Fruit fly (Drosophila melanogaster) whole organism, embryonic: Measurements from ENCODE around the gene CG5107.

Experiments used
- Aef1 ChIP-seq: fragments of 200-800 bp; sonication (Bioruptor generic); IDR thresholded peaks from 3 replicates; pipeline ENCODE4 v1.3.6; 2022; ENCODE audit warnings: missing biosample characterization, missing genetic modification characterization
- Asciz ChIP-seq: fragments of 200-800 bp; sonication (Bioruptor generic); optimal IDR thresholded peaks from 2 replicates; lab custom pipeline; 2017; ENCODE audit warnings: missing biosample characterization, mild to moderate bottlenecking, missing genetic modification characterization, missing genetic modification reagents
- BEAF-32 ChIP-seq: fragments of 200-800 bp; sonication (Bioruptor generic); optimal IDR thresholded peaks from 3 replicates; lab custom pipeline; 2017; ENCODE audit warnings: missing biosample characterization, missing genetic modification characterization, mild to moderate bottlenecking, moderate library complexity, missing genetic modification reagents
- BtbVII ChIP-seq: fragments of 200-800 bp; sonication (Bioruptor generic); optimal IDR thresholded peaks from 3 replicates; lab custom pipeline; 2017; ENCODE audit warnings: missing biosample characterization, mild to moderate bottlenecking, missing genetic modification characterization
- CG10209 ChIP-seq: fragments of 200-800 bp; sonication (Bioruptor generic); optimal IDR thresholded peaks from 3 replicates; lab custom pipeline; 2017; ENCODE audit warnings: missing biosample characterization, mild to moderate bottlenecking, missing genetic modification characterization, missing genetic modification reagents
- CG12659 ChIP-seq: fragments of 200-800 bp; sonication (Bioruptor generic); optimal IDR thresholded peaks from 3 replicates; lab custom pipeline; 2017; ENCODE audit warnings: mild to moderate bottlenecking, missing biosample characterization, missing genetic modification reagents, missing genetic modification characterization
- CG13894 ChIP-seq: fragments of 200-800 bp; sonication (Bioruptor generic); optimal IDR thresholded peaks from 3 replicates; lab custom pipeline; 2018; ENCODE audit warnings: missing biosample characterization, mild to moderate bottlenecking, missing genetic modification characterization, moderate library complexity
- CG14014 ChIP-seq: fragments of 200-800 bp; sonication (Bioruptor generic); IDR thresholded peaks from 2 replicates; pipeline ENCODE4 v1.3.6; 2022; ENCODE audit warnings: missing biosample characterization, missing genetic modification characterization
- CG14050 ChIP-seq: fragments of 200-800 bp; sonication (Bioruptor generic); IDR thresholded peaks from 3 replicates; pipeline ENCODE4 v1.3.6; 2022; ENCODE audit warnings: missing biosample characterization, missing genetic modification characterization
- CG14667 ChIP-seq: fragments of 200-800 bp; sonication (Bioruptor generic); IDR thresholded peaks from 2 replicates; pipeline ENCODE4 v1.3.6; 2022; ENCODE audit warnings: missing biosample characterization, missing genetic modification characterization
- CG17612 ChIP-seq: fragments of 200-800 bp; sonication (Bioruptor generic); IDR thresholded peaks from 2 replicates; pipeline ENCODE4 v1.3.6; 2022; ENCODE audit warnings: missing biosample characterization, missing genetic modification characterization
- CG17829 ChIP-seq: fragments of 200-800 bp; optimal IDR thresholded peaks from 2 replicates; lab custom pipeline; 2019; ENCODE audit warnings: missing biosample characterization, mild to moderate bottlenecking, missing genetic modification characterization, moderate library complexity
- CG17912 ChIP-seq: fragments of 200-800 bp; sonication (Bioruptor generic); optimal IDR thresholded peaks from 2 replicates; lab custom pipeline; 2018; ENCODE audit warnings: missing biosample characterization, mild to moderate bottlenecking, missing genetic modification characterization
- CG31388 ChIP-seq: fragments of 200-800 bp; sonication (Bioruptor generic); optimal IDR thresholded peaks from 2 replicates; lab custom pipeline; 2016; ENCODE audit warnings: missing biosample characterization, missing genetic modification characterization
- CG34224 ChIP-seq: fragments of 200-800 bp; sonication (Bioruptor generic); IDR thresholded peaks from 3 replicates; pipeline ENCODE4 v1.3.6; 2022; ENCODE audit warnings: missing biosample characterization, missing genetic modification characterization; ENCODE audit not compliant: partially characterized antibody
- CG4424 ChIP-seq: fragments of 200-800 bp; sonication (Bioruptor generic); optimal IDR thresholded peaks from 3 replicates; lab custom pipeline; 2016; ENCODE audit warnings: missing biosample characterization, missing genetic modification characterization
- CG6689 ChIP-seq: fragments of 200-800 bp; sonication (Bioruptor generic); IDR thresholded peaks from 2 replicates; pipeline ENCODE4 v1.3.6; 2022; ENCODE audit warnings: missing biosample characterization, missing genetic modification characterization
- CG7556 ChIP-seq: fragments of 200-800 bp; sonication (Bioruptor generic); optimal IDR thresholded peaks from 2 replicates; lab custom pipeline; 2017; ENCODE audit warnings: missing biosample characterization, mild to moderate bottlenecking, missing genetic modification characterization
- CG7987 ChIP-seq: fragments of 200-800 bp; sonication (Bioruptor generic); optimal IDR thresholded peaks from 2 replicates; lab custom pipeline; 2018; ENCODE audit warnings: missing biosample characterization, mild to moderate bottlenecking, missing genetic modification characterization, moderate library complexity
- CG8089 ChIP-seq: fragments of 200-800 bp; sonication (Bioruptor generic); optimal IDR thresholded peaks from 3 replicates; lab custom pipeline; 2016; ENCODE audit warnings: missing biosample characterization, missing genetic modification characterization
- CG8290 ChIP-seq, 3 experiments: fragments of 200-800 bp; sonication (Bioruptor generic); optimal IDR thresholded peaks; 2 replicates each; lab custom pipeline; 2016 to 2019; ENCODE audit warnings: missing biosample characterization in 3 of 3, missing genetic modification characterization in 3 of 3, mild to moderate bottlenecking in 2 of 3, moderate library complexity in 1 of 3
- CG8924 ChIP-seq: fragments of 200-800 bp; optimal IDR thresholded peaks from 3 replicates; lab custom pipeline; 2019; ENCODE audit warnings: missing biosample characterization, mild to moderate bottlenecking, missing genetic modification characterization, moderate library complexity
- CG9797 ChIP-seq: fragments of 200-800 bp; sonication (Bioruptor generic); optimal IDR thresholded peaks from 3 replicates; lab custom pipeline; 2018; ENCODE audit warnings: missing biosample characterization, mild to moderate bottlenecking, missing genetic modification characterization
- CHES-1-like ChIP-seq: fragments of 200-800 bp; sonication (Bioruptor generic); optimal IDR thresholded peaks from 2 replicates; lab custom pipeline; 2016; ENCODE audit warnings: missing biosample characterization, missing genetic modification characterization
- Dfd ChIP-seq, 2 experiments: fragments of >200 bp; optimal IDR thresholded peaks; 2 replicates each; lab custom pipeline; 2017; ENCODE audit warnings: missing biosample characterization in 2 of 2, missing genetic modification characterization in 2 of 2
- Doc3 ChIP-seq: fragments of 200-800 bp; sonication (Bioruptor generic); IDR thresholded peaks from 3 replicates; pipeline ENCODE4 v1.3.6; 2022; ENCODE audit warnings: missing biosample characterization, missing genetic modification characterization; ENCODE audit not compliant: partially characterized antibody
- Fer2 ChIP-seq: fragments of 200-800 bp; sonication (Bioruptor generic); optimal IDR thresholded peaks from 2 replicates; lab custom pipeline; 2018; ENCODE audit warnings: missing biosample characterization, mild to moderate bottlenecking, missing genetic modification characterization, moderate library complexity
- Hand ChIP-seq: fragments of 200-800 bp; sonication (Bioruptor generic); optimal IDR thresholded peaks from 2 replicates; lab custom pipeline; 2017; ENCODE audit warnings: mild to moderate bottlenecking, missing biosample characterization, missing genetic modification reagents, missing genetic modification characterization
- HmgD ChIP-seq: fragments of 200-800 bp; sonication (Bioruptor generic); optimal IDR thresholded peaks from 3 replicates; lab custom pipeline; 2016; ENCODE audit warnings: missing biosample characterization, missing genetic modification characterization
- Hr39 ChIP-seq: fragments of >200 bp; optimal IDR thresholded peaks from 2 replicates; lab custom pipeline; 2017
- Myb ChIP-seq: fragments of 200-800 bp; sonication (Bioruptor generic); optimal IDR thresholded peaks from 2 replicates; lab custom pipeline; 2016; ENCODE audit warnings: missing biosample characterization, missing genetic modification characterization
- Opbp ChIP-seq: fragments of 200-800 bp; sonication (Bioruptor generic); IDR thresholded peaks from 3 replicates; pipeline ENCODE4 v1.3.6; 2022; ENCODE audit warnings: missing biosample characterization, missing genetic modification characterization; ENCODE audit not compliant: partially characterized antibody
- Xrp1 ChIP-seq: fragments of 200-800 bp; sonication (Bioruptor generic); IDR thresholded peaks from 2 replicates; pipeline ENCODE4 v1.3.6; 2022; ENCODE audit warnings: missing biosample characterization, missing genetic modification characterization
- ac ChIP-seq: fragments of 200-800 bp; sonication (Bioruptor generic); optimal IDR thresholded peaks from 3 replicates; lab custom pipeline; 2017; ENCODE audit warnings: missing biosample characterization, mild to moderate bottlenecking, missing genetic modification characterization
- al ChIP-seq: fragments of 200-800 bp; sonication (Bioruptor generic); IDR thresholded peaks from 2 replicates; pipeline ENCODE4 v1.3.6; 2022; ENCODE audit warnings: missing biosample characterization, missing genetic modification characterization
- amos ChIP-seq: fragments of 200-800 bp; sonication (Bioruptor generic); IDR thresholded peaks from 2 replicates; pipeline ENCODE4 v1.3.6; 2022; ENCODE audit warnings: missing biosample characterization, missing genetic modification characterization; ENCODE audit not compliant: partially characterized antibody
- bigmax ChIP-seq: fragments of 200-800 bp; sonication (Bioruptor generic); optimal IDR thresholded peaks from 2 replicates; lab custom pipeline; 2018; ENCODE audit warnings: missing biosample characterization, mild to moderate bottlenecking, missing genetic modification characterization
- chif ChIP-seq, 2 experiments: fragments of 200-800 bp; sonication (Bioruptor generic); optimal IDR thresholded peaks; 3 replicates each; lab custom pipeline; 2016; ENCODE audit warnings: missing biosample characterization in 2 of 2, missing genetic modification characterization in 2 of 2
- croc ChIP-seq: fragments of 200-800 bp; sonication (Bioruptor generic); conservative IDR thresholded peaks from 3 replicates; pipeline ENCODE4 v1.3.6; 2022; ENCODE audit warnings: missing biosample characterization, missing genetic modification characterization
- exex ChIP-seq: fragments of 200-800 bp; sonication (Bioruptor generic); optimal IDR thresholded peaks from 4 replicates; lab custom pipeline; 2018; ENCODE audit warnings: missing biosample characterization, mild to moderate bottlenecking, missing genetic modification characterization, moderate library complexity
- fd102C ChIP-seq: fragments of 200-800 bp; sonication (Bioruptor generic); optimal IDR thresholded peaks from 2 replicates; lab custom pipeline; 2018; ENCODE audit warnings: missing biosample characterization, mild to moderate bottlenecking, missing genetic modification characterization, moderate library complexity
- grn ChIP-seq: fragments of 200-800 bp; sonication (Bioruptor generic); optimal IDR thresholded peaks from 3 replicates; lab custom pipeline; 2017; ENCODE audit warnings: missing biosample characterization, missing genetic modification characterization
- klu ChIP-seq: fragments of 200-800 bp; sonication (Bioruptor generic); IDR thresholded peaks from 2 replicates; pipeline ENCODE4 v1.3.6; 2022; ENCODE audit warnings: missing biosample characterization, missing genetic modification characterization
- lilli ChIP-seq: fragments of 200-800 bp; sonication (Bioruptor generic); optimal IDR thresholded peaks from 3 replicates; lab custom pipeline; 2016; ENCODE audit warnings: missing biosample characterization, missing genetic modification characterization
- maf-S ChIP-seq: fragments of 200-800 bp; sonication (Bioruptor generic); optimal IDR thresholded peaks from 2 replicates; lab custom pipeline; 2016; ENCODE audit warnings: missing biosample characterization, missing genetic modification characterization
- ranshi ChIP-seq: fragments of 200-800 bp; sonication (Bioruptor generic); IDR thresholded peaks from 2 replicates; pipeline ENCODE4 v1.3.6; 2022; ENCODE audit warnings: missing biosample characterization, missing genetic modification characterization
- toy ChIP-seq: fragments of 200-800 bp; sonication (Bioruptor generic); IDR thresholded peaks from 2 replicates; pipeline ENCODE4 v1.3.6; 2022; ENCODE audit warnings: missing biosample characterization, missing genetic modification characterization
- vfl ChIP-seq: fragments of 200-800 bp; sonication (Bioruptor generic); optimal IDR thresholded peaks from 2 replicates; lab custom pipeline; 2016; ENCODE audit warnings: missing biosample characterization, missing genetic modification characterization

Gene CG5107

DNA sequence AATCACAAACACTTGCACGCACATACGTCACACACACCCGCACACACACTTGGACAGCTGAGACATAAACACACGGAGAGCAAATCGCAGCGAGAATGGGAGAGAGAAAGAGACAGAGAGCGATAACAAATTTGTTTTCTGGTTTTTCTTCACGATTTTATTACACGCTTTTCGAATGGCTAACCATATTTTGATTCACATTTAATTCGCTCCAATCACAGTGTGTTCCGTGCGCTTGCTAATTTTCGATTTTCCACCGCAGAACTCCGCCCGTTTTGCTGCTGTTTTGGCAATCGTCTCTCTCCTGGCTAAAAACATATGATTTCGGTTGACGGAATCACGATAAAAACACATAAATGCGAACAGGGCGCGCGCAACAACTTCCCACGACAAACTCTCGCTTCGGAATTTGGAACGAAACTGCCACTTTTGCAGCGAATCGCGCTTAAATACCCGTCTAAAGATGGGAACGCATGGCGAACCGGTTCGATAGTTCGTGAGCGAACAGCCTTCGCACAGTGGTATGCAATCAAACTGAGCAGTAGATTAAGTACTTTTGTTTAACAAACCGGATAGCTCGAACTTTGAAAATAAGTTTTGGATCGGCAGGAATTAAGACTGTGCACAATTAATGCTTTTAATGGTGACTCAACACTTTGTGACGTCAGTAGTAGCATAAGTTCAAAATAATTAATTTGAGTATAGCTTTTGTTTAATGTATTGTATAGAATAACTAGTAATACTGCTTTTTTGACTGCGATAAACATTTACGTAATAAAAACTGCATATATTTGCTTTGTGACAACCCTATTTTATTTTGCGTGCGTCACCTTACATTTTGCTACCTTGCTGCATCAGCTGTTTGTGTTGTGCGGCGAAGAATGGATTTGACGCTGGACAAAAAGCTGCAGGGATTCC, 32.1 kb upstream of the CG5107 start, which contains the start of the genes Fur1 and Vps33B (continued):
- TF ChIP-seq CG8290 (GFP tag; optimal IDR thresholded peaks at IDR 0.05; lab: Kevin White, UChicago) (peak; percentile 97), CG8290 (tag; optimal IDR thresholded peaks at IDR 0.05; lab: Kevin White, UChicago) (peak; percentile 96 to 98), toy (peak; percentile 69), CG14014 (peak; percentile 94), amos (GFP tag; lab: Robert Waterston, UW) (peak; percentile 88), CG17912 (GFP tag; lab: Kevin White, UChicago) (peak; percentile 83), exex (tag; lab: Kevin White, UChicago) (peak; percentile 76), fd102C (peak; percentile 64), CG34224 (GFP tag; lab: Robert Waterston, UW) (peak; percentile 73), CG7987 (GFP tag; lab: Kevin White, UChicago) (peak; percentile 88), CG10209 (GFP tag; lab: Kevin White, UChicago) (peak; percentile 97), BEAF-32 (peak; percentile 90), ac (peak; percentile 79), HmgD (GFP tag; lab: Kevin White, UChicago) (peak; percentile 97), BtbVII (peak; percentile 96), CG31388 (GFP tag; lab: Kevin White, UChicago) (peak; percentile 96), CG14050 (GFP tag; lab: Robert Waterston, UW) (peak; percentile 91), al (GFP tag; lab: Robert Waterston, UW) (peak; percentile 94), CG6689 (GFP tag; lab: Robert Waterston, UW) (peak; percentile 100), Hr39 (no peak), Myb (GFP tag; lab: Kevin White, UChicago) (peak; percentile 91), vfl (peak; percentile 96), chif (GFP tag; optimal IDR thresholded peaks at IDR 0.05; lab: Kevin White, UChicago) (peak; percentile 98 to 99), CG14667 (GFP tag; lab: Robert Waterston, UW) (no peak; the same call in 1 of the 2 replicates), Doc3 (peak; percentile 68), klu (GFP tag; lab: Robert Waterston, UW) (peak; percentile 95), CG9797 (GFP tag; lab: Kevin White, UChicago) (peak; percentile 61), ranshi (peak; percentile 92), Dfd (GFP tag; optimal IDR thresholded peaks at IDR 0.05; lab: Kevin White, UChicago) (no peak), CG12659 (peak; percentile 98), lilli (GFP tag; lab: Kevin White, UChicago) (peak; percentile 99), maf-S (GFP tag; lab: Kevin White, UChicago) (peak; percentile 98), CG13894 (tag; lab: Kevin White, UChicago) (peak; percentile 91), CG4424 (GFP tag; lab: Kevin White, UChicago) (peak; percentile 99), CG7556 (GFP tag; lab: Kevin White, UChicago) (peak; percentile 98), CG8089 (GFP tag; lab: Kevin White, UChicago) (peak; percentile 98), Xrp1 (GFP tag; lab: Robert Waterston, UW) (peak; percentile 96), Opbp (GFP tag; lab: Robert Waterston, UW) (peak; percentile 78), CG8924 (peak; percentile 97), Hand (GFP tag; lab: Kevin White, UChicago) (peak; percentile 87), CG17612 (GFP tag; lab: Robert Waterston, UW) (peak; percentile 70), bigmax (no peak), Fer2 (tag; lab: Kevin White, UChicago) (peak; percentile 93), CHES-1-like (GFP tag; lab: Kevin White, UChicago) (peak; percentile 98), grn (GFP tag; lab: Kevin White, UChicago) (peak; percentile 83), Asciz (GFP tag; lab: Kevin White, UChicago) (peak; percentile 90), Aef1 (peak; percentile 94), CG17829 (tag; lab: Kevin White, UChicago) (peak; percentile 98), croc (GFP tag; lab: Robert Waterston, UW) (peak; percentile 92)
